Fruit fly (Drosophila melanogaster): Measurements from ENCODE around the gene cm.
A peak's percentile ranks its signal among the peaks of the same experiment; 100 is the strongest.

Gene cm

DNA sequence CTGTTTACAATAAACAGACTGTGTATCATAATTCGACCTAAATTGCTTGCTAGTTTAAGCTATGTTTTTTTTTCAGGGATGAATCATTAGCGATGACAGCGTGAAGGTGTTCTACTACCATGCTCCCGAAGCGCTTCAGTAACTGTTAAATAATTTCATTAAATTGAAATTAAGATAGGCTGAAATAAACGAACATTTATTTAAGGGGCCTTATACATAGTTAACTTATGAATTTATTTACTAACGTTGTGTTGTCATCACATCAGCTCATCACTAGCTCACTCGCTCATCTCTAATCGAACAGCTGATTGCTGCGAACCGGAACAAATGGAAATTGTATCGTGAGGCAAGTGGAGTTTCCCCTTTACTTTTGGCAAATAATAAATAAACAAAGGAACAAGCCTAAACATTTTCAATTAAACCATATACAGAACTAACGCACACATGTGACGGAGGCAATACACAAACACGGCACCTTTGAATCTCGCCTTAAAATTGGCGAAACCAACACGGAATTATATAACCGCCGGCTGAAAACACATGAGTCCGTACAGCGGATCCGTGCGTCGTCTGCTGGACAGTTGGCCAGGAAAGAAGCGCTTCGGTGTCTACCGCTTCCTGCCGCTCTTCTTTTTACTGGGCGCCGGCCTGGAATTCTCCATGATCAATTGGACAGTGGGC lies at the start of gene cm, which contains the start of the genes sloth1 and sloth2 (continued):
- TF ChIP-seq CG18476 (GFP tag; optimal IDR thresholded peaks at IDR 0.05): peak; percentile 67
- no peak for TF ChIP-seq Dfd (GFP tag; optimal IDR thresholded peaks at IDR 0.05)
- peak; percentile 69 for TF ChIP-seq CG4328 (GFP tag; optimal IDR thresholded peaks at IDR 0.05)
- TF ChIP-seq zfh2 (GFP tag; optimal IDR thresholded peaks at IDR 0.05): peak; percentile 92
- TF ChIP-seq NC2β (GFP tag; optimal IDR thresholded peaks at IDR 0.05): peak; percentile 91
- TF ChIP-seq pum (GFP tag; optimal IDR thresholded peaks at IDR 0.05): peak; percentile 82
- 0 out of 4 replicates have a peak, but pooled peaks have one; percentile 42 for TF ChIP-seq chinmo (GFP tag; IDR thresholded peaks at IDR 0.05; ENCODE audit: partially characterized antibody)
- peak; percentile 85 for TF ChIP-seq CG8290 (GFP tag; optimal IDR thresholded peaks at IDR 0.05)
- TF ChIP-seq CG8290 (tag; optimal IDR thresholded peaks at IDR 0.05): peak; percentile 55 to 93
- peak; percentile 53 for TF ChIP-seq CG3407 (GFP tag; optimal IDR thresholded peaks at IDR 0.05)
- peak; percentile 83 for TF ChIP-seq CG13624 (GFP tag; optimal IDR thresholded peaks at IDR 0.05)
- TF ChIP-seq Lhr (GFP tag; optimal IDR thresholded peaks at IDR 0.05): peak; percentile 70
- TF ChIP-seq Vsx1 (GFP tag; optimal IDR thresholded peaks at IDR 0.05): peak; percentile 33
- peak; percentile 37 for TF ChIP-seq psq (GFP tag; optimal IDR thresholded peaks at IDR 0.05)
- TF ChIP-seq lola (GFP tag; optimal IDR thresholded peaks at IDR 0.05): peak in 1 of 3 experiments; percentile 86
- peak; percentile 75 for TF ChIP-seq CG14860 (GFP tag; IDR thresholded peaks at IDR 0.05; ENCODE audit: partially characterized antibody)
- TF ChIP-seq repo (GFP tag; optimal IDR thresholded peaks at IDR 0.05): peak; percentile 75
- peak; percentile 87 for TF ChIP-seq CG15696 (tag; optimal IDR thresholded peaks at IDR 0.05)
- peak; percentile 70 for TF ChIP-seq Meics (GFP tag; optimal IDR thresholded peaks at IDR 0.05)
- TF ChIP-seq zen2 (GFP tag; IDR thresholded peaks at IDR 0.05; ENCODE audit: partially characterized antibody): peak; percentile 74; the same call in 1 of the 3 replicates
- TF ChIP-seq toy (GFP tag; IDR thresholded peaks at IDR 0.05): peak; percentile 59; the same call in 1 of the 2 replicates
- peak; percentile 79 to 88 for TF ChIP-seq chif (GFP tag; optimal IDR thresholded peaks at IDR 0.05)
- peak; percentile 89 for TF ChIP-seq tx (GFP tag; optimal IDR thresholded peaks at IDR 0.05)
- TF ChIP-seq run (tag; optimal IDR thresholded peaks at IDR 0.05): peak; percentile 53
- peak; percentile 87 for TF ChIP-seq Rx (GFP tag; IDR thresholded peaks at IDR 0.05)
- peak; percentile 93 for TF ChIP-seq Scr (GFP tag; IDR thresholded peaks at IDR 0.05; ENCODE audit: partially characterized antibody)
- TF ChIP-seq CG5953 (GFP tag; IDR thresholded peaks at IDR 0.05): peak; percentile 82
- peak; percentile 14 for TF ChIP-seq CG6854 (GFP tag; optimal IDR thresholded peaks at IDR 0.05)
- peak; percentile 51 for TF ChIP-seq Asciz (GFP tag; optimal IDR thresholded peaks at IDR 0.05)
- TF ChIP-seq CG12744 (GFP tag; optimal IDR thresholded peaks at IDR 0.05): peak; percentile 79
- no peak for TF ChIP-seq tll (GFP tag; optimal IDR thresholded peaks at IDR 0.05)
- peak; percentile 84 for TF ChIP-seq CG11456 (GFP tag; IDR thresholded peaks at IDR 0.05)
- peak; percentile 49 for TF ChIP-seq stwl (tag; optimal IDR thresholded peaks at IDR 0.05)
- TF ChIP-seq CG17612 (GFP tag; IDR thresholded peaks at IDR 0.05): peak; percentile 63; the same call in 1 of the 2 replicates
- TF ChIP-seq Ravus (GFP tag; IDR thresholded peaks at IDR 0.05): no peak
- TF ChIP-seq CG5245 (GFP tag; optimal IDR thresholded peaks at IDR 0.05): peak; percentile 60
- peak; percentile 88 for TF ChIP-seq CG10543 (GFP tag; optimal IDR thresholded peaks at IDR 0.05)
- peak; percentile 74 for TF ChIP-seq CG14667 (GFP tag; IDR thresholded peaks at IDR 0.05)
- TF ChIP-seq cg (GFP tag; optimal IDR thresholded peaks at IDR 0.05): no peak
- peak; percentile 62 for TF ChIP-seq nom (GFP tag; optimal IDR thresholded peaks at IDR 0.05)
- TF ChIP-seq CG1832 (GFP tag; optimal IDR thresholded peaks at IDR 0.05): no peak
- TF ChIP-seq CG6813 (GFP tag; optimal IDR thresholded peaks at IDR 0.05): peak; percentile 58
- peak; percentile 62 to 93 for TF ChIP-seq crp (GFP tag; optimal IDR thresholded peaks at IDR 0.05)
- TF ChIP-seq Sin3A (optimal IDR thresholded peaks at IDR 0.05): peak; percentile 62
- peak; percentile 24 for TF ChIP-seq CG12104 (GFP tag; optimal IDR thresholded peaks at IDR 0.05)
- no peak for TF ChIP-seq sima (GFP tag; optimal IDR thresholded peaks at IDR 0.05)
- peak; percentile 75 for TF ChIP-seq CG13123 (GFP tag; optimal IDR thresholded peaks at IDR 0.05)
- TF ChIP-seq Doc2 (GFP tag; IDR thresholded peaks at IDR 0.05): peak; percentile 16; the same call in 1 of the 2 replicates
